Worm (Caenorhabditis elegans) whole organism, L4 larva: ENCODE measurements around the gene F58E6.4.

Experiments
- F10B5.3 ChIP-seq: sonication (generic microtip); optimal IDR thresholded peaks from 2 replicates; lab custom pipeline; 2016; ENCODE audit warnings: mild to moderate bottlenecking, missing genetic modification characterization, missing compliant biosample characterization
- F37D6.2 ChIP-seq: sonication (generic microtip); optimal IDR thresholded peaks from 2 replicates; lab custom pipeline; 2016; ENCODE audit warnings: mild to moderate bottlenecking, missing genetic modification characterization, missing compliant biosample characterization
- T20F7.1 ChIP-seq: fragments of 200-800 bp; sonication (Bioruptor generic); optimal IDR thresholded peaks from 2 replicates; lab custom pipeline; 2018; ENCODE audit warnings: mild to moderate bottlenecking, missing genetic modification characterization, missing compliant biosample characterization
- ZK337.2 ChIP-seq: fragments of 200-800 bp; sonication (Bioruptor generic); IDR thresholded peaks from 2 replicates; pipeline ENCODE4 v1.3.6; 2022; ENCODE audit warnings: missing genetic modification reagents, missing genetic modification characterization, missing compliant biosample characterization
- aha-1 ChIP-seq: fragments of 150-350 bp; peaks from one replicate; lab custom pipeline; 2014; ENCODE audit warnings: missing biosample characterization, missing genetic modification characterization
- ama-1 ChIP-seq: fragments of 150-350 bp; optimal IDR thresholded peaks from 2 replicates; lab custom pipeline; 2014; ENCODE audit warnings: inconsistent platforms, mixed read lengths
- arid-1 ChIP-seq: fragments of 200-800 bp; sonication (Bioruptor generic); conservative IDR thresholded peaks from 2 replicates; pipeline ENCODE4 v1.3.6; 2022; ENCODE audit warnings: missing genetic modification reagents, missing genetic modification characterization, missing compliant biosample characterization
- attf-4 ChIP-seq: sonication (generic microtip); optimal IDR thresholded peaks from 3 replicates; lab custom pipeline; 2017; ENCODE audit warnings: missing biosample characterization, missing genetic modification characterization
- ceh-28 ChIP-seq: fragments of 150-350 bp; optimal IDR thresholded peaks from 2 replicates; lab custom pipeline; 2014; ENCODE audit warnings: missing biosample characterization, missing genetic modification reagents, missing genetic modification characterization
- ctbp-1 ChIP-seq: fragments of 200-800 bp; sonication (Bioruptor generic); IDR thresholded peaks from 2 replicates; pipeline ENCODE4 v1.3.6; 2022; ENCODE audit warnings: missing genetic modification reagents, missing genetic modification characterization, missing compliant biosample characterization
- daf-16 ChIP-seq, 3 experiments: sonication (generic microtip); optimal IDR thresholded peaks; 2 replicates each; lab custom pipeline; 2016 to 2017; ENCODE audit warnings: missing genetic modification characterization in 3 of 3, missing genetic modification reagents in 3 of 3, mild to moderate bottlenecking in 2 of 3, missing compliant biosample characterization in 2 of 3, missing biosample characterization in 1 of 3, moderate library complexity in 1 of 3
- daf-19 ChIP-seq: fragments of 200-800 bp; sonication (Bioruptor generic); conservative IDR thresholded peaks from 2 replicates; pipeline ENCODE4 v1.3.6; 2022; ENCODE audit warnings: missing genetic modification characterization, missing compliant biosample characterization
- dmd-6 ChIP-seq: fragments of 200-800 bp; sonication (Bioruptor generic); IDR thresholded peaks from 2 replicates; pipeline ENCODE4 v1.3.6; 2022; ENCODE audit warnings: missing genetic modification reagents, missing genetic modification characterization, missing compliant biosample characterization
- dpl-1 ChIP-seq: fragments of 150-350 bp; optimal IDR thresholded peaks from 2 replicates; lab custom pipeline; 2014; ENCODE audit warnings: missing biosample characterization, missing genetic modification reagents, missing genetic modification characterization
- dve-1 ChIP-seq: sonication (generic microtip); optimal IDR thresholded peaks from 2 replicates; lab custom pipeline; 2017; ENCODE audit warnings: antibody characterized with exemption, mild to moderate bottlenecking, missing genetic modification characterization, missing compliant biosample characterization; ENCODE audit not compliant: insufficient read depth
- fkh-10 ChIP-seq: fragments of 150-350 bp; optimal IDR thresholded peaks from 2 replicates; lab custom pipeline; 2014; ENCODE audit warnings: missing biosample characterization, missing genetic modification reagents, missing genetic modification characterization
- hif-1 ChIP-seq, 2 experiments: sonication (generic microtip); optimal IDR thresholded peaks; 2 replicates each; lab custom pipeline; 2016 to 2017; ENCODE audit warnings: missing compliant biosample characterization in 2 of 2, missing genetic modification characterization in 2 of 2, missing genetic modification reagents in 2 of 2, missing genotype in 2 of 2, mild to moderate bottlenecking in 1 of 2
- hlh-11 ChIP-seq: fragments of 200-800 bp; sonication (Bioruptor generic); optimal IDR thresholded peaks from 2 replicates; lab custom pipeline; 2018; ENCODE audit warnings: mild to moderate bottlenecking, missing genetic modification characterization, missing compliant biosample characterization
- hlh-30 ChIP-seq: sonication (generic microtip); optimal IDR thresholded peaks from 2 replicates; lab custom pipeline; 2017; ENCODE audit warnings: antibody characterized with exemption, mild to moderate bottlenecking, missing genetic modification characterization, missing compliant biosample characterization; ENCODE audit not compliant: insufficient read depth
- lin-1 ChIP-seq: fragments of 200-800 bp; sonication (Bioruptor generic); IDR thresholded peaks from 2 replicates; pipeline ENCODE4 v1.3.6; 2022; ENCODE audit warnings: missing genetic modification reagents, missing genetic modification characterization, missing compliant biosample characterization
- lin-13 ChIP-seq: fragments of 150-350 bp; optimal IDR thresholded peaks from 2 replicates; lab custom pipeline; 2014; ENCODE audit warnings: missing biosample characterization, missing genetic modification reagents, missing genetic modification characterization
- lir-3 ChIP-seq: sonication (generic microtip); optimal IDR thresholded peaks from 2 replicates; lab custom pipeline; 2016; ENCODE audit warnings: mild to moderate bottlenecking, missing genetic modification characterization, missing compliant biosample characterization
- mdl-1 ChIP-seq, 2 experiments: fragments of 150-350 bp in 1 of 2; sonication (generic microtip) in 1 of 2; optimal IDR thresholded peaks; 2 replicates each; lab custom pipeline; 2014 to 2017; ENCODE audit warnings: missing biosample characterization in 2 of 2, missing genetic modification characterization in 2 of 2
- mes-2 ChIP-seq: sonication (generic microtip); optimal IDR thresholded peaks from 2 replicates; lab custom pipeline; 2016; ENCODE audit warnings: missing genotype, mild to moderate bottlenecking, missing genetic modification characterization, missing compliant biosample characterization; ENCODE audit not compliant: poor library complexity, severe bottlenecking
- mxl-2 ChIP-seq: fragments of 200-800 bp; sonication (Bioruptor generic); conservative IDR thresholded peaks from 2 replicates; pipeline ENCODE4 v1.3.6; 2022; ENCODE audit warnings: missing genetic modification reagents, missing genetic modification characterization, missing compliant biosample characterization
- mxl-3 ChIP-seq: fragments of 200-800 bp; sonication (Bioruptor generic); optimal IDR thresholded peaks from 2 replicates; lab custom pipeline; 2018; ENCODE audit warnings: mild to moderate bottlenecking, missing genetic modification characterization, missing compliant biosample characterization
- nhr-10 ChIP-seq: fragments of 150-350 bp; optimal IDR thresholded peaks from 2 replicates; lab custom pipeline; 2014; ENCODE audit warnings: missing biosample characterization, missing genetic modification characterization
- nhr-102 ChIP-seq: sonication (generic microtip); optimal IDR thresholded peaks from 2 replicates; lab custom pipeline; 2016; ENCODE audit warnings: mild to moderate bottlenecking, missing genetic modification characterization, moderate library complexity, missing compliant biosample characterization
- nhr-11 ChIP-seq: fragments of 150-350 bp; optimal IDR thresholded peaks from 2 replicates; lab custom pipeline; 2014; ENCODE audit warnings: missing biosample characterization, missing genetic modification characterization
- nhr-111 ChIP-seq: fragments of 200-800 bp; sonication (Bioruptor generic); optimal IDR thresholded peaks from 2 replicates; lab custom pipeline; 2018; ENCODE audit warnings: mild to moderate bottlenecking, missing genetic modification characterization, missing compliant biosample characterization
- nhr-25 ChIP-seq: sonication (generic microtip); optimal IDR thresholded peaks from 2 replicates; lab custom pipeline; 2017; ENCODE audit warnings: missing genetic modification characterization, mild to moderate bottlenecking, missing compliant biosample characterization, antibody characterized with exemption, moderate library complexity, borderline replicate concordance; ENCODE audit not compliant: insufficient read depth
- nhr-28 ChIP-seq: fragments of 150-350 bp; optimal IDR thresholded peaks from 2 replicates; lab custom pipeline; 2014; ENCODE audit warnings: missing biosample characterization, missing genetic modification characterization
- nhr-41 ChIP-seq: fragments of 200-800 bp; sonication (Bioruptor generic); IDR thresholded peaks from 2 replicates; pipeline ENCODE4 v1.3.6; 2022; ENCODE audit warnings: missing genetic modification reagents, missing genetic modification characterization, missing compliant biosample characterization
- nhr-77 ChIP-seq: fragments of 150-350 bp; optimal IDR thresholded peaks from 2 replicates; lab custom pipeline; 2014; ENCODE audit warnings: missing biosample characterization, missing genetic modification characterization
- pqm-1 ChIP-seq: sonication (generic microtip); optimal IDR thresholded peaks from 2 replicates; lab custom pipeline; 2017; ENCODE audit warnings: missing biosample characterization, missing genetic modification characterization
- sdz-12 ChIP-seq: fragments of 200-800 bp; sonication (Bioruptor generic); optimal IDR thresholded peaks from 2 replicates; lab custom pipeline; 2018; ENCODE audit warnings: mild to moderate bottlenecking, missing genetic modification characterization, missing compliant biosample characterization
- set-16 ChIP-seq: fragments of 200-800 bp; sonication (Bioruptor generic); IDR thresholded peaks from 2 replicates; pipeline ENCODE4 v1.3.6; 2022; ENCODE audit warnings: missing genetic modification reagents, missing genetic modification characterization, missing compliant biosample characterization
- snpc-1.2 ChIP-seq: fragments of 200-800 bp; sonication (Bioruptor generic); IDR thresholded peaks from 2 replicates; pipeline ENCODE4 v1.3.6; 2022; ENCODE audit warnings: missing genetic modification reagents, missing genetic modification characterization, missing compliant biosample characterization
- snpc-4 ChIP-seq: fragments of 150-350 bp; optimal IDR thresholded peaks from 2 replicates; lab custom pipeline; 2014; ENCODE audit warnings: missing biosample characterization, missing genetic modification characterization
- spr-3 ChIP-seq: fragments of 200-800 bp; sonication (Bioruptor generic); optimal IDR thresholded peaks from 2 replicates; lab custom pipeline; 2018; ENCODE audit warnings: mild to moderate bottlenecking, missing genetic modification characterization, missing compliant biosample characterization
- tra-1 ChIP-seq: fragments of 200-800 bp; sonication (Bioruptor generic); IDR thresholded peaks from 2 replicates; pipeline ENCODE4 v1.3.6; 2022; ENCODE audit warnings: missing genetic modification reagents, missing genetic modification characterization, missing compliant biosample characterization
- unc-130 ChIP-seq: sonication (generic microtip); optimal IDR thresholded peaks from 2 replicates; lab custom pipeline; 2016; ENCODE audit warnings: missing genetic modification reagents, missing genetic modification characterization, missing compliant biosample characterization
- unc-39 ChIP-seq: sonication (generic microtip); optimal IDR thresholded peaks from 2 replicates; lab custom pipeline; 2017; ENCODE audit warnings: missing biosample characterization, missing genetic modification characterization
- vab-7 ChIP-seq: fragments of 200-800 bp; sonication (Bioruptor generic); IDR thresholded peaks from 2 replicates; pipeline ENCODE4 v1.3.6; 2022; ENCODE audit warnings: missing genetic modification reagents, missing genetic modification characterization, missing compliant biosample characterization
- zfp-3 ChIP-seq: fragments of 200-800 bp; sonication (Bioruptor generic); conservative IDR thresholded peaks from 2 replicates; pipeline ENCODE4 v1.3.6; 2022; ENCODE audit warnings: missing genetic modification reagents, missing genetic modification characterization, missing compliant biosample characterization
- zip-11 ChIP-seq: fragments of 200-800 bp; sonication (Bioruptor generic); IDR thresholded peaks from 2 replicates; pipeline ENCODE4 v1.3.6; 2022; ENCODE audit warnings: missing genetic modification characterization, missing compliant biosample characterization
- ztf-7 ChIP-seq: fragments of 150-350 bp; optimal IDR thresholded peaks from 2 replicates; lab custom pipeline; 2014; ENCODE audit warnings: missing biosample characterization, missing genetic modification characterization

F58E6.4 gene

ce11 chrV:9711174-9711573, 39.0 kb downstream of the F58E6.4 start (continued):
- TF ChIP-seq set-16 (GFP tag; lab: Robert Waterston, UW), result no peak
- no peak for TF ChIP-seq ceh-28 (tag; lab: Kevin White, UChicago)
- no peak for TF ChIP-seq daf-19 (GFP tag; lab: Robert Waterston, UW)
- TF ChIP-seq unc-39, result no peak
- no peak for TF ChIP-seq lin-1 (GFP tag; lab: Robert Waterston, UW)

- TF ChIP-seq pqm-1 (peak; percentile 51), F10B5.3 (tag; lab: Kevin White, UChicago) (no peak), nhr-77 (tag; lab: Kevin White, UChicago) (peak; percentile 40), nhr-28 (tag; lab: Kevin White, UChicago) (peak; percentile 29), snpc-4 (no peak), daf-16 (GFP tag; optimal IDR thresholded peaks at IDR 0.05; lab: Kevin White, UChicago) (no peak), daf-16 (tag; optimal IDR thresholded peaks at IDR 0.05; lab: Kevin White, UChicago) (peak; percentile 46), ztf-7 (tag; lab: Kevin White, UChicago) (no peak), dve-1 (tag; lab: Kevin White, UChicago) (peak; percentile 18), attf-4 (no peak), dpl-1 (no peak), tra-1 (no peak), hlh-11 (tag; lab: Kevin White, UChicago) (peak; percentile 1), hlh-30 (tag; lab: Kevin White, UChicago) (peak; percentile 12), mxl-2 (GFP tag; lab: Robert Waterston, UW) (no peak), snpc-1.2 (GFP tag; lab: Robert Waterston, UW) (no peak), mes-2 (tag; lab: Kevin White, UChicago) (no peak), lin-13 (GFP tag; lab: Kevin White, UChicago) (no peak), T20F7.1 (GFP tag; lab: Kevin White, UChicago) (no peak), nhr-41 (GFP tag; lab: Robert Waterston, UW) (no peak), lir-3 (tag; lab: Kevin White, UChicago) (no peak), unc-130 (no peak), F37D6.2 (tag; lab: Kevin White, UChicago) (no peak), ama-1 (lab: Kevin White, UChicago) (no peak), mxl-3 (GFP tag; lab: Kevin White, UChicago) (no peak), dmd-6 (GFP tag; lab: Robert Waterston, UW) (peak; percentile 40; the same call in 1 of the 2 replicates), arid-1 (GFP tag; lab: Robert Waterston, UW) (no peak), ZK337.2 (no peak), nhr-111 (no peak), vab-7 (GFP tag; lab: Robert Waterston, UW) (no peak)
Observed at ce11 chrV:9709747-9710146, 40.5 kb downstream of the F58E6.4 start, which contains the start of gene tag-120. Gene tag-120, minus strand, starts transcription at chrV:9709814.

ce11 chrV:9706592-9706991, 43.6 kb downstream of the F58E6.4 start:
- no peak for TF ChIP-seq nhr-102 (tag; lab: Kevin White, UChicago)
- TF ChIP-seq aha-1 (tag; lab: Kevin White, UChicago), result peak; percentile 91

ce11 chrV:9704399-9704798, 45.8 kb downstream of the F58E6.4 start:
- TF ChIP-seq mes-2 (tag; lab: Kevin White, UChicago) (no peak), zip-11 (no peak), nhr-11 (tag; lab: Kevin White, UChicago) (no peak), mdl-1 (tag; optimal IDR thresholded peaks at IDR 0.05; lab: Kevin White, UChicago) (peak; percentile 42 to 53), fkh-10 (GFP tag; lab: Kevin White, UChicago) (peak; percentile 8), nhr-28 (tag; lab: Kevin White, UChicago) (peak; percentile 44), hif-1 (tag; optimal IDR thresholded peaks at IDR 0.05; lab: Kevin White, UChicago) (no peak), dve-1 (tag; lab: Kevin White, UChicago) (peak; percentile 11), spr-3 (GFP tag; lab: Kevin White, UChicago) (no peak), hlh-11 (tag; lab: Kevin White, UChicago) (no peak), nhr-10 (tag; lab: Kevin White, UChicago) (no peak), ceh-28 (tag; lab: Kevin White, UChicago) (peak; percentile 43), zfp-3 (GFP tag; lab: Robert Waterston, UW) (no peak), sdz-12 (GFP tag; lab: Kevin White, UChicago) (no peak), ctbp-1 (GFP tag; lab: Robert Waterston, UW) (no peak), nhr-25 (tag; lab: Kevin White, UChicago) (no peak)
